Worm (Caenorhabditis elegans) whole organism, late embryonic: ENCODE measurements around the gene srz-14.

Experiments
- C08G9.2 ChIP-seq: sonication (generic microtip); optimal IDR thresholded peaks from 2 replicates; lab custom pipeline; 2016; ENCODE audit warnings: mild to moderate bottlenecking, missing genetic modification characterization, moderate library complexity, missing compliant biosample characterization
- F13H6.1 ChIP-seq: sonication (generic microtip); optimal IDR thresholded peaks from 2 replicates; lab custom pipeline; 2016; ENCODE audit warnings: missing genetic modification characterization, missing compliant biosample characterization
- T23F11.4 ChIP-seq: fragments of 200-800 bp; sonication (Bioruptor generic); optimal IDR thresholded peaks from 2 replicates; lab custom pipeline; 2018; ENCODE audit warnings: mild to moderate bottlenecking, missing genetic modification characterization, missing compliant biosample characterization
- ama-1 ChIP-seq: fragments of 150-350 bp; optimal IDR thresholded peaks from 2 replicates; lab custom pipeline; 2014
- ceh-19 ChIP-seq: fragments of 200-800 bp; sonication (Bioruptor generic); optimal IDR thresholded peaks from 2 replicates; lab custom pipeline; 2018; ENCODE audit warnings: mild to moderate bottlenecking, missing genetic modification characterization, missing compliant biosample characterization
- ceh-31 ChIP-seq: sonication (generic microtip); optimal IDR thresholded peaks from 2 replicates; lab custom pipeline; 2016; ENCODE audit warnings: missing genetic modification characterization, missing compliant biosample characterization
- ceh-45 ChIP-seq: fragments of 200-800 bp; sonication (Bioruptor generic); IDR thresholded peaks from 2 replicates; pipeline ENCODE4 v1.3.6; 2022; ENCODE audit warnings: missing genetic modification reagents, missing genetic modification characterization, missing compliant biosample characterization
- ceh-48 ChIP-seq: sonication (generic microtip); optimal IDR thresholded peaks from 2 replicates; lab custom pipeline; 2016; ENCODE audit warnings: missing genetic modification characterization, inconsistent platforms, missing compliant biosample characterization
- ceh-6 ChIP-seq: fragments of 200-800 bp; sonication (Bioruptor generic); optimal IDR thresholded peaks from 2 replicates; lab custom pipeline; 2018; ENCODE audit warnings: mild to moderate bottlenecking, missing genetic modification characterization, missing compliant biosample characterization
- ceh-9 ChIP-seq: sonication (generic microtip); optimal IDR thresholded peaks from 2 replicates; lab custom pipeline; 2016; ENCODE audit warnings: mild to moderate bottlenecking, missing genetic modification characterization, inconsistent platforms, missing compliant biosample characterization
- dmd-4 ChIP-seq: sonication (generic microtip); optimal IDR thresholded peaks from 2 replicates; lab custom pipeline; 2016; ENCODE audit warnings: borderline replicate concordance, missing genetic modification characterization, missing compliant biosample characterization
- elt-4 ChIP-seq: sonication (generic microtip); optimal IDR thresholded peaks from 2 replicates; lab custom pipeline; 2016; ENCODE audit warnings: missing genetic modification characterization, missing compliant biosample characterization
- eyg-1 ChIP-seq: sonication (generic microtip); optimal IDR thresholded peaks from 2 replicates; lab custom pipeline; 2016; ENCODE audit warnings: missing genotype, missing genetic modification characterization, missing compliant biosample characterization
- fax-1 ChIP-seq: sonication (generic microtip); optimal IDR thresholded peaks from 2 replicates; lab custom pipeline; 2016; ENCODE audit warnings: missing genotype, missing genetic modification characterization, missing compliant biosample characterization
- gmeb-2 ChIP-seq: sonication (generic microtip); optimal IDR thresholded peaks from 2 replicates; lab custom pipeline; 2016; ENCODE audit warnings: missing genetic modification characterization, inconsistent platforms, missing compliant biosample characterization
- hlh-13 ChIP-seq: fragments of 200-800 bp; sonication (Bioruptor generic); optimal IDR thresholded peaks from 2 replicates; lab custom pipeline; 2018; ENCODE audit warnings: mild to moderate bottlenecking, missing genetic modification characterization, missing compliant biosample characterization
- hlh-30 ChIP-seq: sonication (generic microtip); optimal IDR thresholded peaks from 2 replicates; lab custom pipeline; 2017; ENCODE audit warnings: antibody characterized with exemption, missing genetic modification characterization, missing compliant biosample characterization; ENCODE audit not compliant: insufficient read depth
- hlh-6 ChIP-seq: sonication (generic microtip); optimal IDR thresholded peaks from 2 replicates; lab custom pipeline; 2016; ENCODE audit warnings: missing genotype, missing genetic modification characterization, missing compliant biosample characterization
- hlh-8 ChIP-seq: sonication (generic microtip); optimal IDR thresholded peaks from 2 replicates; lab custom pipeline; 2016; ENCODE audit warnings: missing genotype, missing genetic modification characterization, missing compliant biosample characterization
- lim-6 ChIP-seq: sonication (generic microtip); optimal IDR thresholded peaks from 2 replicates; lab custom pipeline; 2016; ENCODE audit warnings: missing genetic modification characterization, missing compliant biosample characterization
- madf-2 ChIP-seq: sonication (generic microtip); optimal IDR thresholded peaks from 2 replicates; lab custom pipeline; 2017; ENCODE audit warnings: missing genetic modification characterization, missing compliant biosample characterization
- nfya-1 ChIP-seq: sonication (generic microtip); optimal IDR thresholded peaks from 2 replicates; lab custom pipeline; 2017; ENCODE audit warnings: missing genetic modification characterization, mild to moderate bottlenecking, missing compliant biosample characterization, antibody characterized with exemption, moderate library complexity
- nhr-11 ChIP-seq: fragments of 150-350 bp; optimal IDR thresholded peaks from 2 replicates; lab custom pipeline; 2014; ENCODE audit warnings: missing biosample characterization, missing genetic modification characterization
- nhr-232 ChIP-seq: sonication (generic microtip); optimal IDR thresholded peaks from 2 replicates; lab custom pipeline; 2016; ENCODE audit warnings: missing genetic modification characterization, missing compliant biosample characterization
- npax-4 ChIP-seq: sonication (generic microtip); optimal IDR thresholded peaks from 2 replicates; lab custom pipeline; 2016; ENCODE audit warnings: missing genetic modification characterization, missing compliant biosample characterization
- pat-9 ChIP-seq: fragments of 200-800 bp; sonication (Bioruptor generic); optimal IDR thresholded peaks from 2 replicates; lab custom pipeline; 2018; ENCODE audit warnings: mild to moderate bottlenecking, missing genetic modification characterization, moderate library complexity, missing compliant biosample characterization
- pax-1 ChIP-seq: fragments of 150-350 bp; optimal IDR thresholded peaks from 2 replicates; lab custom pipeline; 2014; ENCODE audit warnings: missing biosample characterization, missing genetic modification characterization
- pha-2 ChIP-seq: sonication (generic microtip); optimal IDR thresholded peaks from 2 replicates; lab custom pipeline; 2017; ENCODE audit warnings: mild to moderate bottlenecking, missing genetic modification characterization, missing compliant biosample characterization
- pha-4 ChIP-seq: fragments of 150-350 bp; optimal IDR thresholded peaks from 2 replicates; lab custom pipeline; 2018; ENCODE audit warnings: missing biosample characterization, missing genetic modification reagents, missing genetic modification characterization
- pros-1 ChIP-seq: fragments of 150-350 bp; optimal IDR thresholded peaks from 2 replicates; lab custom pipeline; 2014; ENCODE audit warnings: missing biosample characterization, missing genetic modification reagents, missing genetic modification characterization
- ref-2 ChIP-seq: sonication (generic microtip); optimal IDR thresholded peaks from 2 replicates; lab custom pipeline; 2016; ENCODE audit warnings: missing genetic modification characterization, missing compliant biosample characterization
- rnt-1 ChIP-seq: sonication (generic microtip); optimal IDR thresholded peaks from 2 replicates; lab custom pipeline; 2016; ENCODE audit warnings: missing genetic modification characterization, missing compliant biosample characterization
- sox-2 ChIP-seq: fragments of 200-800 bp; sonication (Bioruptor generic); IDR thresholded peaks from 2 replicates; pipeline ENCODE4 v1.3.6; 2022; ENCODE audit warnings: missing genetic modification reagents, missing genetic modification characterization, missing compliant biosample characterization
- tbx-2 ChIP-seq: sonication (generic microtip); optimal IDR thresholded peaks from 2 replicates; lab custom pipeline; 2016; ENCODE audit warnings: missing genetic modification characterization, missing compliant biosample characterization
- ttx-3 ChIP-seq: sonication (generic microtip); optimal IDR thresholded peaks from 2 replicates; lab custom pipeline; 2016; ENCODE audit warnings: missing genetic modification reagents, missing genetic modification characterization, missing compliant biosample characterization
- unc-55 ChIP-seq: sonication (generic microtip); optimal IDR thresholded peaks from 2 replicates; lab custom pipeline; 2017; ENCODE audit warnings: missing biosample characterization, missing genetic modification reagents, missing genetic modification characterization
- unc-86 ChIP-seq: sonication (generic microtip); optimal IDR thresholded peaks from 2 replicates; lab custom pipeline; 2016; ENCODE audit warnings: missing genetic modification characterization, missing compliant biosample characterization

Gene srz-14

DNA sequence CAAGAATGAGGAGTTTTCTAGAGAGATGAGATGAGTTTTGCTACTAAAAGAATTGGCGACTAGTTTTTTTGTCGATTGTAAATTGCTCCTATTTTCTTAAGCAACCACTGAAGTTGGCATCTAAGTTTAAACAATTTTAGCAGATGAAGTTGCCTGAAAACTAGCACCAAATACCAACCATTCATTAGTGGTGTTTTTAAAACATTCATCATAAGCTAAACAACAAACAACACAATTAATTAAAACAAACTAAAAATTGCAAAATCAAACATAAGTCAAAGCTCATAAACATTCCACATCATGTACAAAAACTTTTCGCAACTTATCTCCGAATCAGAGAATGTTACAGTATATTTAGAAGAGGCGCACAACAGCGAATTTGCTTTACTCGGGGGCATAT, 1.3 kb upstream of the srz-14 start, which contains the start of gene srz-13:
Gene srz-13 (plus strand): TSS at position 301 of the 400 bp plus-strand sequence.
- TF ChIP-seq rnt-1, result no peak
- TF ChIP-seq sox-2 (GFP tag; lab: Robert Waterston, UW), result no peak
- TF ChIP-seq ceh-9 (tag; lab: Kevin White, UChicago), result no peak
- TF ChIP-seq T23F11.4 (GFP tag; lab: Kevin White, UChicago), result no peak

DNA sequence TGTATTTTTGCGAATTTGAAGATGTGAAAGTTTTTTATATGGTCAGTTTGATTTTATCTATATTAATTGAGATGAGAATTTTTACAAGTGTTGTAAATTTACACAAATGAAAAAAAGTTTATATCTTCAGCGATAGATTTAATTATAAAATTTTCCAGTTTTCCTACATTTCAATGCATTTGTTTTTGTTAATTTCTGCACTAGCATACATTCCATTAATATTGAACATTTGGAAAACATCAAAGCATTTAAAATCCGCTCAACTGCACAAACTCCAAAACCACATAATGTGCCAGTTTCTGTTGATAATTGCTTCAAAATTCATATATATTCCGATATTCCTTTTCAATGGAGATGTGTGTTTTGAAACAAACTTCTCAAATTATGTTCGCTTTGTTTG, 539 bp upstream of the srz-14 start, which contains the start of gene srh-277:
Gene srh-277 (plus strand): TSS at position 301 of the 400 bp plus-strand sequence.
- no peak for TF ChIP-seq C08G9.2 (tag; lab: Kevin White, UChicago)
- no peak for TF ChIP-seq ama-1
- no peak for TF ChIP-seq eyg-1 (tag; lab: Kevin White, UChicago)
- TF ChIP-seq T23F11.4 (GFP tag; lab: Kevin White, UChicago), result no peak
- TF ChIP-seq npax-4 (tag; lab: Kevin White, UChicago), result no peak

DNA sequence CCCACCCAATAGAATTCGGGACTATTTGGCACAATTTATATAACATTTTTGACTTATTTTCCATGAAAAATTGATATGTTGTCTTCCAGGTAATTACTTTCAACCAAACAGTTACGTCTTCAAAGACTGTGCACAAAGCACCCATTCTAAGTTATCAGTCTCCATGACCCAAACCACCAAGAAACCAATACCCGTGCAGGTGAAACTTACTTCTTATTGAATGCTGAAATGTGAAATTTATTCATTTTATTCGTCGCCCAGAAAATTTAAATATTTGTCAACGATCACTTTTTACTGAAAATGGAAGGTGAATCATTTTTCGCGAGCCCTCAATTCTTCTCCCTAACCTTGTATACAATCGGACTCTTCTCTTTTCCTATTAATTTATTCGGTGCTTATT, 7.0 kb downstream of the srz-14 start, which contains the start of gene srh-281:
Gene srh-281 (plus strand): TSS at position 301 of the 400 bp plus-strand sequence.
- TF ChIP-seq dmd-4 (tag; lab: Kevin White, UChicago) (no peak), fax-1 (tag; lab: Kevin White, UChicago) (no peak), hlh-8 (tag; lab: Kevin White, UChicago) (no peak), ceh-6 (no peak), pros-1 (tag; lab: Kevin White, UChicago) (no peak), F13H6.1 (tag; lab: Kevin White, UChicago) (no peak), C08G9.2 (tag; lab: Kevin White, UChicago) (no peak), ceh-45 (no peak), ceh-31 (tag; lab: Kevin White, UChicago) (no peak), pat-9 (tag; lab: Kevin White, UChicago) (no peak)

DNA sequence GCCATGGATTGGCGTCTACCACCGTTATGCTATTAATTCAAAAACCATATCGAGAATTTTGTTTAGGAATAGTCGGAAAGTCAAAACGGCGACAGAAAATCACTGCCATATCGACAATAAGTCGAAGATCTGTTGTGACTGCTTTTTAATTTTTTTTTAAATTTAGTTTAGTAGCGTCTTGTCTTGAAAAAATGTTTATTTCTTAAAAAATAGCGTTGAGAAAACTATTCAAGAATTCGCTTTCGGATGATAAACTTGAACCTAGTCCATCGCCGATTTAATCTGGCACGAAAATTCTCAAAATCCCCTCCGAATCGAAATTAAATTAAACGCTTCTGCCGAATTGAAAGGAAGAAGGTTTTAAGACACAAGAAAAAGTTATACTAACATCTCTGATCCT, 8.7 kb downstream of the srz-14 start, which contains the start of gene srh-279:
Gene srh-279 (plus strand): TSS at position 301 of the 400 bp plus-strand sequence.
- TF ChIP-seq ref-2 (no peak), nhr-11 (tag; lab: Kevin White, UChicago) (no peak), sox-2 (GFP tag; lab: Robert Waterston, UW) (no peak), ttx-3 (tag; lab: Kevin White, UChicago) (no peak), pax-1 (no peak), ceh-45 (no peak), gmeb-2 (tag; lab: Kevin White, UChicago) (no peak), hlh-6 (tag; lab: Kevin White, UChicago) (no peak), lim-6 (tag; lab: Kevin White, UChicago) (no peak), ceh-9 (tag; lab: Kevin White, UChicago) (no peak), hlh-30 (no peak), pha-2 (tag; lab: Kevin White, UChicago) (no peak), pat-9 (tag; lab: Kevin White, UChicago) (no peak), eyg-1 (tag; lab: Kevin White, UChicago) (no peak)

DNA sequence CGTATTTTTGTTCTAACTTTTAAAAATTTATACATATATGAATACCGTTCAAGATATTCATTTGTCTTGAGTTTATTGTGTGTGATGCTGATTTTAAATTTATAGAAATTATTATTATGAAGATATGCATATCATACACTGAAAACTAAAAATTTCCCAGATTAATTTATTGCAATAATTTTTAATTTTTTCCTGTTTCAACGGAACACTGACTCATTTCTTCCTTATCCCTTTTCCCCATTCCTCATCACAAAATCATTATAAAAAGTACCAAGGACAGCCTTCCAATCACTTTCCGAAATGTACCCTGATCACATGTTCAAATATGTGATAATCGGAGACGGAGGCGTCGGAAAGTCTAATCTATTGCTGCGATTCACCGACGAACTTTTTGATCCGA, 11.2 kb downstream of the srz-14 start, which contains the start of gene rabr-4:
Gene rabr-4 (plus strand): TSS at position 301 of the 400 bp plus-strand sequence.
- TF ChIP-seq unc-86, result no peak

DNA sequence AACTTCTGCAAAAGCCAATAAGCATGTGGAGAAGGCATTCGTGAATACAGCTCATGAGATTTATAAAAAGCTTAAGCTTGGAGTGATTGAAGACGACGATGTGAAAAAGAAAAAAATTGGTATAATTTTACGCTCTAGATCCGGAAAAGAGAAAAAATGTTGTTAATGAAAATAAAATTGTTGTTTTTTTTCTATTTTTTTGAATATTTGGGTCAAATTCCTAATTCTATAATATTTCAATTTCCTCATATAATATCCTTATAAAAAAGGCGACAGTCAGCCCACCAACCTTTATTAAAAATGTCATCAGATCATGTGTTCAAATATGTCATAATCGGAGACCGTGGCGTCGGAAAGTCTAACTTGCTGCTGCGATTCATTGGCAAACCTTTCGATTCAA, 11.9 kb downstream of the srz-14 start, which contains the start of gene rabr-3:
Gene rabr-3 (plus strand): TSS at position 301 of the 400 bp plus-strand sequence.
- no peak for TF ChIP-seq tbx-2
- no peak for TF ChIP-seq pros-1 (tag; lab: Kevin White, UChicago)
- no peak for TF ChIP-seq nhr-232
- no peak for TF ChIP-seq elt-4
- TF ChIP-seq hlh-6 (tag; lab: Kevin White, UChicago), result no peak
- TF ChIP-seq rnt-1, result no peak
- no peak for TF ChIP-seq nfya-1 (tag; lab: Kevin White, UChicago)
- TF ChIP-seq npax-4 (tag; lab: Kevin White, UChicago), result no peak
- TF ChIP-seq ceh-45, result no peak
- TF ChIP-seq pha-2 (tag; lab: Kevin White, UChicago), result no peak
- no peak for TF ChIP-seq ceh-19 (GFP tag; lab: Kevin White, UChicago)
- TF ChIP-seq pha-4 (tag; lab: Kevin White, UChicago), result no peak
- TF ChIP-seq unc-55 (GFP tag; lab: Kevin White, UChicago), result no peak
- TF ChIP-seq ceh-48 (tag; lab: Kevin White, UChicago), result no peak
- TF ChIP-seq madf-2 (tag; lab: Kevin White, UChicago), result no peak
- no peak for TF ChIP-seq hlh-13
- no peak for TF ChIP-seq ceh-31 (tag; lab: Kevin White, UChicago)
- TF ChIP-seq hlh-30, result no peak
- no peak for TF ChIP-seq F13H6.1 (tag; lab: Kevin White, UChicago)
- no peak for TF ChIP-seq gmeb-2 (tag; lab: Kevin White, UChicago)
